Worm (Caenorhabditis elegans) whole organism, L1 larva: ENCODE results near the gene anmt-2.

Experiments
- C04F5.9 ChIP-seq: sonication (generic microtip); optimal IDR thresholded peaks from 2 replicates; lab custom pipeline; 2016; ENCODE audit warnings: missing genetic modification characterization, missing compliant biosample characterization
- C16A3.4 ChIP-seq: fragments of 150-350 bp; optimal IDR thresholded peaks from 2 replicates; lab custom pipeline; 2014; ENCODE audit warnings: missing biosample characterization, missing genetic modification characterization
- Y116A8C.19 ChIP-seq: sonication (generic microtip); optimal IDR thresholded peaks from 2 replicates; lab custom pipeline; 2016; ENCODE audit warnings: missing compliant biosample characterization, missing genetic modification characterization, borderline replicate concordance
- aha-1 ChIP-seq: fragments of 150-350 bp; optimal IDR thresholded peaks from 2 replicates; lab custom pipeline; 2014; ENCODE audit warnings: missing biosample characterization, missing genetic modification characterization
- alr-1 ChIP-seq: fragments of 200-800 bp; sonication (Bioruptor generic); optimal IDR thresholded peaks from 2 replicates; lab custom pipeline; 2018; ENCODE audit warnings: borderline replicate concordance, mild to moderate bottlenecking, missing genetic modification characterization, missing compliant biosample characterization
- ama-1 ChIP-seq: fragments of 150-350 bp; optimal IDR thresholded peaks from 2 replicates; lab custom pipeline; 2014
- ceh-88 ChIP-seq: fragments of 200-800 bp; sonication (Bioruptor generic); IDR thresholded peaks from 2 replicates; pipeline ENCODE4 v1.3.6; 2022; ENCODE audit warnings: missing genetic modification characterization, missing compliant biosample characterization
- ceh-90 ChIP-seq: sonication (generic microtip); optimal IDR thresholded peaks from 2 replicates; lab custom pipeline; 2016; ENCODE audit warnings: missing genetic modification characterization, missing compliant biosample characterization
- ces-1 ChIP-seq: fragments of 150-350 bp; optimal IDR thresholded peaks from 2 replicates; lab custom pipeline; 2014; ENCODE audit warnings: missing biosample characterization, missing genetic modification reagents, missing genetic modification characterization
- efl-1 ChIP-seq, 4 experiments: fragments of 150-350 bp; optimal IDR thresholded peaks in 3 of 4; peaks in 1 of 4; 1 replicate in 1 of 4; 2 replicates in 3 of 4; lab custom pipeline; 2014; ENCODE audit warnings: missing biosample characterization in 2 of 4, missing genetic modification characterization in 2 of 4, missing genetic modification reagents in 2 of 4
- egl-27 ChIP-seq, 2 experiments: fragments of 150-350 bp in 1 of 2; sonication (generic microtip); optimal IDR thresholded peaks; 3 replicates each; lab custom pipeline; 2017 to 2018; ENCODE audit warnings: missing biosample characterization in 2 of 2, missing genetic modification characterization in 2 of 2, missing genetic modification reagents in 2 of 2
- elt-2 ChIP-seq: sonication (generic microtip); optimal IDR thresholded peaks from 2 replicates; lab custom pipeline; 2016; ENCODE audit warnings: missing genetic modification characterization, mild to moderate bottlenecking, inconsistent platforms, missing compliant biosample characterization, missing genetic modification reagents
- elt-3 ChIP-seq, 6 experiments: fragments of 150-350 bp in 1 of 6; sonication (generic microtip); optimal IDR thresholded peaks; 2 replicates each; lab custom pipeline; 2017 to 2018; ENCODE audit warnings: missing biosample characterization in 6 of 6, missing genetic modification characterization in 6 of 6, inconsistent platforms in 1 of 6
- ets-5 ChIP-seq: fragments of 200-800 bp; sonication (Bioruptor generic); IDR thresholded peaks from 2 replicates; pipeline ENCODE4 v1.3.6; 2022; ENCODE audit warnings: missing genetic modification characterization, missing compliant biosample characterization
- fkh-10 ChIP-seq: sonication (generic microtip); optimal IDR thresholded peaks from 2 replicates; lab custom pipeline; 2017; ENCODE audit warnings: missing biosample characterization, missing genetic modification reagents, missing genetic modification characterization
- fkh-8 ChIP-seq: sonication (generic microtip); optimal IDR thresholded peaks from 2 replicates; lab custom pipeline; 2016; ENCODE audit warnings: mild to moderate bottlenecking, missing genetic modification characterization, missing compliant biosample characterization
- fos-1 ChIP-seq: fragments of 150-350 bp; optimal IDR thresholded peaks from 2 replicates; lab custom pipeline; 2014; ENCODE audit warnings: missing biosample characterization, missing genetic modification characterization
- isw-1 ChIP-seq: fragments of 200-800 bp; sonication (Bioruptor generic); IDR thresholded peaks from 2 replicates; pipeline ENCODE4 v1.3.6; 2022; ENCODE audit warnings: missing genetic modification characterization, missing compliant biosample characterization
- jun-1 ChIP-seq: fragments of 150-350 bp; optimal IDR thresholded peaks from 2 replicates; lab custom pipeline; 2014; ENCODE audit warnings: missing biosample characterization, missing genetic modification reagents, missing genetic modification characterization
- lin-13 ChIP-seq: fragments of 150-350 bp; optimal IDR thresholded peaks from 2 replicates; lab custom pipeline; 2014; ENCODE audit warnings: missing biosample characterization, missing genetic modification reagents, missing genetic modification characterization
- lin-14 ChIP-seq: fragments of 200-800 bp; sonication (Bioruptor generic); optimal IDR thresholded peaks from 2 replicates; lab custom pipeline; 2018; ENCODE audit warnings: mild to moderate bottlenecking, missing genetic modification characterization, moderate library complexity, missing compliant biosample characterization
- lin-35 ChIP-seq, 2 experiments: fragments of 150-350 bp; optimal IDR thresholded peaks; 2 replicates each; lab custom pipeline; 2014; ENCODE audit warnings: missing biosample characterization in 2 of 2, missing genetic modification characterization in 2 of 2, missing genetic modification reagents in 2 of 2
- lir-3 ChIP-seq: sonication (generic microtip); optimal IDR thresholded peaks from 2 replicates; lab custom pipeline; 2016; ENCODE audit warnings: mild to moderate bottlenecking, missing genetic modification characterization, moderate library complexity, missing compliant biosample characterization; ENCODE audit not compliant: poor library complexity
- mdl-1 ChIP-seq, 2 experiments: fragments of 150-350 bp; optimal IDR thresholded peaks; 2 replicates each; lab custom pipeline; 2014 to 2017; ENCODE audit warnings: missing biosample characterization in 2 of 2, missing genetic modification characterization in 2 of 2, inconsistent platforms in 1 of 2
- mep-1 ChIP-seq: fragments of 150-350 bp; optimal IDR thresholded peaks from 2 replicates; lab custom pipeline; 2014; ENCODE audit warnings: missing biosample characterization, missing genetic modification characterization
- nhr-11 ChIP-seq: fragments of 150-350 bp; optimal IDR thresholded peaks from 2 replicates; lab custom pipeline; 2014; ENCODE audit warnings: missing biosample characterization, missing genetic modification characterization
- nhr-12 ChIP-seq: sonication (generic microtip); optimal IDR thresholded peaks from 2 replicates; lab custom pipeline; 2017; ENCODE audit warnings: missing biosample characterization, missing genetic modification characterization
- nhr-19 ChIP-seq: fragments of 200-800 bp; sonication (Bioruptor generic); conservative IDR thresholded peaks from 2 replicates; pipeline ENCODE4 v1.3.6; 2022; ENCODE audit warnings: missing genetic modification characterization, missing compliant biosample characterization
- nhr-20 ChIP-seq: sonication (generic microtip); optimal IDR thresholded peaks from 2 replicates; lab custom pipeline; 2016; ENCODE audit warnings: mild to moderate bottlenecking, missing genetic modification characterization, missing compliant biosample characterization
- nhr-28 ChIP-seq: fragments of 150-350 bp; optimal IDR thresholded peaks from 2 replicates; lab custom pipeline; 2014; ENCODE audit warnings: missing biosample characterization, missing genetic modification characterization
- nhr-47 ChIP-seq: sonication (generic microtip); optimal IDR thresholded peaks from 2 replicates; lab custom pipeline; 2016; ENCODE audit warnings: mild to moderate bottlenecking, missing genetic modification characterization, moderate library complexity, missing compliant biosample characterization
- nhr-71 ChIP-seq: sonication (generic microtip); optimal IDR thresholded peaks from 2 replicates; lab custom pipeline; 2016; ENCODE audit warnings: mild to moderate bottlenecking, missing genetic modification characterization, moderate library complexity, missing compliant biosample characterization
- nhr-77 ChIP-seq: fragments of 150-350 bp; optimal IDR thresholded peaks from 2 replicates; lab custom pipeline; 2014; ENCODE audit warnings: missing biosample characterization, missing genetic modification characterization
- nhr-85 ChIP-seq: sonication (generic microtip); peaks from one replicate; lab custom pipeline; 2016; ENCODE audit warnings: missing genetic modification characterization, inconsistent platforms, missing compliant biosample characterization
- pag-3 ChIP-seq: sonication (generic microtip); optimal IDR thresholded peaks from 2 replicates; lab custom pipeline; 2017; ENCODE audit warnings: missing genetic modification characterization, mild to moderate bottlenecking, missing compliant biosample characterization, antibody characterized with exemption, borderline replicate concordance; ENCODE audit not compliant: insufficient read depth
- pqm-1 ChIP-seq: sonication (generic microtip); optimal IDR thresholded peaks from 3 replicates; lab custom pipeline; 2017; ENCODE audit warnings: missing biosample characterization, missing genetic modification characterization
- rnt-1 ChIP-seq: sonication (generic microtip); optimal IDR thresholded peaks from 2 replicates; lab custom pipeline; 2016; ENCODE audit warnings: mild to moderate bottlenecking, missing genetic modification characterization, moderate library complexity, missing compliant biosample characterization
- skn-1 ChIP-seq: fragments of 150-350 bp; optimal IDR thresholded peaks from 2 replicates; lab custom pipeline; 2014; ENCODE audit warnings: missing biosample characterization, missing genetic modification characterization
- sox-4 ChIP-seq: sonication (generic microtip); optimal IDR thresholded peaks from 2 replicates; lab custom pipeline; 2016; ENCODE audit warnings: missing genetic modification characterization, missing compliant biosample characterization
- sup-37 ChIP-seq: fragments of 200-800 bp; sonication (Bioruptor generic); optimal IDR thresholded peaks from 2 replicates; lab custom pipeline; 2018; ENCODE audit warnings: mild to moderate bottlenecking, missing genetic modification characterization, missing compliant biosample characterization
- swsn-7 ChIP-seq: sonication (generic microtip); optimal IDR thresholded peaks from 2 replicates; lab custom pipeline; 2016; ENCODE audit warnings: missing genetic modification characterization, missing compliant biosample characterization
- tbx-2 ChIP-seq: sonication (generic microtip); optimal IDR thresholded peaks from 2 replicates; lab custom pipeline; 2016; ENCODE audit warnings: missing genetic modification characterization, missing compliant biosample characterization
- unc-130 ChIP-seq: fragments of 150-350 bp; optimal IDR thresholded peaks from 2 replicates; lab custom pipeline; 2017; ENCODE audit warnings: missing biosample characterization, missing genetic modification characterization, inconsistent platforms
- unc-30 ChIP-seq: sonication (generic microtip); optimal IDR thresholded peaks from 2 replicates; lab custom pipeline; 2017; ENCODE audit warnings: missing biosample characterization, missing genetic modification characterization
- unc-62 ChIP-seq: fragments of 150-350 bp; optimal IDR thresholded peaks from 2 replicates; lab custom pipeline; 2014; ENCODE audit warnings: missing biosample characterization, missing genetic modification reagents, missing genetic modification characterization
- unc-86 ChIP-seq: sonication (generic microtip); optimal IDR thresholded peaks from 2 replicates; lab custom pipeline; 2016; ENCODE audit warnings: missing genetic modification characterization, missing compliant biosample characterization
- xbp-1 ChIP-seq: sonication (generic microtip); optimal IDR thresholded peaks from 2 replicates; lab custom pipeline; 2016; ENCODE audit warnings: missing genetic modification characterization, missing compliant biosample characterization
- zag-1 ChIP-seq: fragments of 150-350 bp; optimal IDR thresholded peaks from 2 replicates; lab custom pipeline; 2014; ENCODE audit warnings: missing biosample characterization, missing genetic modification characterization
- zip-4 ChIP-seq: fragments of 200-800 bp; sonication (Bioruptor generic); optimal IDR thresholded peaks from 2 replicates; lab custom pipeline; 2018; ENCODE audit warnings: mild to moderate bottlenecking, missing genetic modification characterization, moderate library complexity, missing compliant biosample characterization
- ztf-11 ChIP-seq, 2 experiments: sonication (generic microtip); optimal IDR thresholded peaks; 2 replicates each; lab custom pipeline; 2016 to 2017; ENCODE audit warnings: missing genetic modification characterization in 2 of 2, missing biosample characterization in 1 of 2, missing compliant biosample characterization in 1 of 2
- ztf-4 ChIP-seq: fragments of 150-350 bp; optimal IDR thresholded peaks from 2 replicates; lab custom pipeline; 2014; ENCODE audit warnings: missing biosample characterization, missing genetic modification characterization

anmt-2 gene

ce11 chrIII:6138457-6138856 lies 19.1 kb downstream of the anmt-2 start (continued):
- TF ChIP-seq C16A3.4: no peak
- no peak for TF ChIP-seq pqm-1 (tag; lab: Kevin White, UChicago)
- no peak for TF ChIP-seq nhr-11
- no peak for TF ChIP-seq Y116A8C.19 (tag; lab: Kevin White, UChicago)
- TF ChIP-seq efl-1 (optimal IDR thresholded peaks at IDR 0.05; lab: Kevin White, UChicago): no peak
- peak in 1 of 2 experiments; percentile 22 for TF ChIP-seq efl-1 (GFP tag; optimal IDR thresholded peaks at IDR 0.05 in 1 of 2; lab: Kevin White, UChicago)
- no peak for TF ChIP-seq lin-35 (GFP tag; optimal IDR thresholded peaks at IDR 0.05; lab: Kevin White, UChicago)
- peak; percentile 11 for TF ChIP-seq fkh-8 (tag; lab: Kevin White, UChicago)
- TF ChIP-seq lin-14: peak; percentile 86
- TF ChIP-seq nhr-12 (tag; lab: Kevin White, UChicago): no peak
- TF ChIP-seq unc-86 (tag; lab: Kevin White, UChicago): no peak
- TF ChIP-seq nhr-19: peak; percentile 39; the same call in 1 of the 2 replicates
- TF ChIP-seq nhr-28: no peak
- TF ChIP-seq swsn-7: no peak
- no peak for TF ChIP-seq sup-37 (GFP tag; lab: Kevin White, UChicago)
- TF ChIP-seq rnt-1 (tag; lab: Kevin White, UChicago): peak; percentile 50
- TF ChIP-seq elt-3 (tag; optimal IDR thresholded peaks at IDR 0.05; lab: Kevin White, UChicago): no peak
- peak; percentile 62 for TF ChIP-seq pag-3 (tag; lab: Kevin White, UChicago)
- peak; percentile 56 for TF ChIP-seq nhr-71
- no peak for TF ChIP-seq zag-1 (tag; lab: Kevin White, UChicago)
- no peak for TF ChIP-seq aha-1 (tag; lab: Kevin White, UChicago)
- no peak for TF ChIP-seq zip-4 (GFP tag; lab: Kevin White, UChicago)
- TF ChIP-seq sox-4 (tag; lab: Kevin White, UChicago): no peak
- no peak for TF ChIP-seq ceh-90 (tag; lab: Kevin White, UChicago)
- TF ChIP-seq fos-1 (tag; lab: Kevin White, UChicago): no peak
- no peak for TF ChIP-seq alr-1
- TF ChIP-seq mdl-1 (tag; optimal IDR thresholded peaks at IDR 0.05; lab: Kevin White, UChicago): no peak
- no peak for TF ChIP-seq tbx-2
- peak; percentile 18 for TF ChIP-seq nhr-47 (tag; lab: Kevin White, UChicago)
- TF ChIP-seq jun-1 (tag; lab: Kevin White, UChicago): no peak
- TF ChIP-seq ztf-11 (tag; optimal IDR thresholded peaks at IDR 0.05; lab: Kevin White, UChicago): no peak
- no peak for TF ChIP-seq unc-30 (tag; lab: Kevin White, UChicago)
- no peak for TF ChIP-seq ets-5 (GFP tag; lab: Robert Waterston, UW)
- no peak for TF ChIP-seq unc-62 (GFP tag; lab: Kevin White, UChicago)
- no peak for TF ChIP-seq ama-1 (lab: Kevin White, UChicago)
- no peak for TF ChIP-seq unc-130
- TF ChIP-seq C04F5.9 (tag; lab: Kevin White, UChicago): no peak
- no peak for TF ChIP-seq nhr-77 (tag; lab: Kevin White, UChicago)
- TF ChIP-seq, all 84 proteins: peak for 10

- peak; percentile 77 for TF ChIP-seq tbx-2
- peak; percentile 96 for TF ChIP-seq fkh-10
- TF ChIP-seq pqm-1 (tag; lab: Kevin White, UChicago): no peak
- TF ChIP-seq elt-2 (tag; lab: Kevin White, UChicago): no peak
- peak; percentile 22 for TF ChIP-seq nhr-20
- TF ChIP-seq fkh-8 (tag; lab: Kevin White, UChicago): peak; percentile 69
- no peak for TF ChIP-seq nhr-77 (tag; lab: Kevin White, UChicago)
- no peak for TF ChIP-seq skn-1 (tag; lab: Kevin White, UChicago)
- TF ChIP-seq efl-1 (optimal IDR thresholded peaks at IDR 0.05; lab: Kevin White, UChicago): peak; percentile 47 to 55
- TF ChIP-seq efl-1 (GFP tag; optimal IDR thresholded peaks at IDR 0.05 in 1 of 2; lab: Kevin White, UChicago): peak in 1 of 2 experiments; percentile 35
- no peak for TF ChIP-seq nhr-11
- no peak for TF ChIP-seq ceh-88 (GFP tag; lab: Robert Waterston, UW)
- peak; percentile 59 for TF ChIP-seq ces-1 (GFP tag; lab: Kevin White, UChicago)
- peak; percentile 68 for TF ChIP-seq mep-1 (tag; lab: Kevin White, UChicago)
- no peak for TF ChIP-seq C04F5.9 (tag; lab: Kevin White, UChicago)
- peak; percentile 27 for TF ChIP-seq zip-4 (GFP tag; lab: Kevin White, UChicago)
- peak; percentile 47; the same call in 1 of the 2 replicates for TF ChIP-seq isw-1 (GFP tag; lab: Robert Waterston, UW)
- TF ChIP-seq sup-37 (GFP tag; lab: Kevin White, UChicago): no peak
- TF ChIP-seq lir-3 (tag; lab: Kevin White, UChicago): peak; percentile 2
- TF ChIP-seq xbp-1: peak; percentile 63
- peak; percentile 77 for TF ChIP-seq swsn-7
- peak; percentile 65 for TF ChIP-seq lin-13 (GFP tag; lab: Kevin White, UChicago)
- TF ChIP-seq ztf-4 (tag; lab: Kevin White, UChicago): peak; percentile 65
- peak in 1 of 2 experiments; percentile 48 for TF ChIP-seq egl-27 (tag; optimal IDR thresholded peaks at IDR 0.05; lab: Kevin White, UChicago)
- TF ChIP-seq nhr-85 (tag; lab: Kevin White, UChicago): no peak
- TF ChIP-seq nhr-19: peak; percentile 44
- TF ChIP-seq sox-4 (tag; lab: Kevin White, UChicago): no peak
Measured at ce11 chrIII:6137431-6137830, 20.1 kb downstream of the anmt-2 start.
